Worm (Caenorhabditis elegans) whole organism, L4 larva: Measurements from ENCODE around the gene npr-17.

ENCODE experiments used
- D1046.2 ChIP-seq: fragments of 200-800 bp; sonication (Bioruptor generic); IDR thresholded peaks from 2 replicates; pipeline ENCODE4 v1.3.6; 2022; ENCODE audit warnings: missing genetic modification characterization, missing compliant biosample characterization
- F26F4.8 ChIP-seq: fragments of 200-800 bp; sonication (Bioruptor generic); conservative IDR thresholded peaks from 2 replicates; pipeline ENCODE4 v1.3.6; 2022; ENCODE audit warnings: missing genetic modification characterization, missing compliant biosample characterization
- R02D3.7 ChIP-seq: fragments of 150-350 bp; sonication (generic microtip); optimal IDR thresholded peaks from 3 replicates; lab custom pipeline; 2014; ENCODE audit warnings: missing biosample characterization, missing genetic modification characterization
- Y48G9A.11 ChIP-seq: fragments of 200-800 bp; sonication (Bioruptor generic); IDR thresholded peaks from 2 replicates; pipeline ENCODE4 v1.3.6; 2022; ENCODE audit warnings: missing genetic modification reagents, missing genetic modification characterization, missing compliant biosample characterization
- Y5F2A.4 ChIP-seq: fragments of 200-800 bp; sonication (Bioruptor generic); optimal IDR thresholded peaks from 2 replicates; lab custom pipeline; 2018; ENCODE audit warnings: mild to moderate bottlenecking, missing genetic modification characterization, missing compliant biosample characterization
- Y75B8A.6 ChIP-seq: fragments of 200-800 bp; sonication (Bioruptor generic); IDR thresholded peaks from 2 replicates; pipeline ENCODE4 v1.3.6; 2022; ENCODE audit warnings: missing genetic modification reagents, missing genetic modification characterization, missing compliant biosample characterization
- aha-1 ChIP-seq: fragments of 150-350 bp; peaks from one replicate; lab custom pipeline; 2014; ENCODE audit warnings: missing biosample characterization, missing genetic modification characterization
- ama-1 ChIP-seq: fragments of 150-350 bp; optimal IDR thresholded peaks from 2 replicates; lab custom pipeline; 2014; ENCODE audit warnings: inconsistent platforms, mixed read lengths
- ceh-62 ChIP-seq: sonication (generic microtip); optimal IDR thresholded peaks from 2 replicates; lab custom pipeline; 2017; ENCODE audit warnings: missing biosample characterization, missing genetic modification characterization
- ceh-82 ChIP-seq: sonication (generic microtip); optimal IDR thresholded peaks from 2 replicates; lab custom pipeline; 2017; ENCODE audit warnings: missing biosample characterization, missing genetic modification characterization
- daf-16 ChIP-seq, 3 experiments: sonication (generic microtip); optimal IDR thresholded peaks; 2 replicates each; lab custom pipeline; 2016 to 2017; ENCODE audit warnings: missing genetic modification characterization in 3 of 3, missing genetic modification reagents in 3 of 3, mild to moderate bottlenecking in 2 of 3, missing compliant biosample characterization in 2 of 3, missing biosample characterization in 1 of 3, moderate library complexity in 1 of 3
- dmd-6 ChIP-seq: fragments of 200-800 bp; sonication (Bioruptor generic); IDR thresholded peaks from 2 replicates; pipeline ENCODE4 v1.3.6; 2022; ENCODE audit warnings: missing genetic modification reagents, missing genetic modification characterization, missing compliant biosample characterization
- dpl-1 ChIP-seq: fragments of 150-350 bp; optimal IDR thresholded peaks from 2 replicates; lab custom pipeline; 2014; ENCODE audit warnings: missing biosample characterization, missing genetic modification reagents, missing genetic modification characterization
- egl-27 ChIP-seq: sonication (generic microtip); optimal IDR thresholded peaks from 3 replicates; lab custom pipeline; 2017; ENCODE audit warnings: missing biosample characterization, missing genetic modification reagents, missing genetic modification characterization
- fos-1 ChIP-seq: fragments of 150-350 bp; optimal IDR thresholded peaks from 2 replicates; lab custom pipeline; 2014; ENCODE audit warnings: missing biosample characterization, missing genetic modification characterization
- hlh-11 ChIP-seq: fragments of 200-800 bp; sonication (Bioruptor generic); optimal IDR thresholded peaks from 2 replicates; lab custom pipeline; 2018; ENCODE audit warnings: mild to moderate bottlenecking, missing genetic modification characterization, missing compliant biosample characterization
- jun-1 ChIP-seq: fragments of 150-350 bp; optimal IDR thresholded peaks from 2 replicates; lab custom pipeline; 2014; ENCODE audit warnings: missing biosample characterization, missing genetic modification reagents, missing genetic modification characterization
- lin-1 ChIP-seq: fragments of 200-800 bp; sonication (Bioruptor generic); IDR thresholded peaks from 2 replicates; pipeline ENCODE4 v1.3.6; 2022; ENCODE audit warnings: missing genetic modification reagents, missing genetic modification characterization, missing compliant biosample characterization
- lin-13 ChIP-seq: fragments of 150-350 bp; optimal IDR thresholded peaks from 2 replicates; lab custom pipeline; 2014; ENCODE audit warnings: missing biosample characterization, missing genetic modification reagents, missing genetic modification characterization
- lin-38 ChIP-seq: fragments of 200-800 bp; sonication (Bioruptor generic); IDR thresholded peaks from 2 replicates; pipeline ENCODE4 v1.3.6; 2022; ENCODE audit warnings: missing genetic modification reagents, missing genetic modification characterization, missing compliant biosample characterization
- lin-39 ChIP-seq: fragments of 150-350 bp; optimal IDR thresholded peaks from 2 replicates; lab custom pipeline; 2014; ENCODE audit warnings: missing biosample characterization, missing genetic modification reagents, missing genetic modification characterization
- mdl-1 ChIP-seq, 2 experiments: fragments of 150-350 bp in 1 of 2; sonication (generic microtip) in 1 of 2; optimal IDR thresholded peaks; 2 replicates each; lab custom pipeline; 2014 to 2017; ENCODE audit warnings: missing biosample characterization in 2 of 2, missing genetic modification characterization in 2 of 2
- mep-1 ChIP-seq: fragments of 150-350 bp; sonication (generic microtip); optimal IDR thresholded peaks from 3 replicates; lab custom pipeline; 2014; ENCODE audit warnings: missing biosample characterization, missing genetic modification characterization
- nhr-11 ChIP-seq: fragments of 150-350 bp; optimal IDR thresholded peaks from 2 replicates; lab custom pipeline; 2014; ENCODE audit warnings: missing biosample characterization, missing genetic modification characterization
- nhr-111 ChIP-seq: fragments of 200-800 bp; sonication (Bioruptor generic); optimal IDR thresholded peaks from 2 replicates; lab custom pipeline; 2018; ENCODE audit warnings: mild to moderate bottlenecking, missing genetic modification characterization, missing compliant biosample characterization
- nhr-237 ChIP-seq: sonication (generic microtip); optimal IDR thresholded peaks from 2 replicates; lab custom pipeline; 2017; ENCODE audit warnings: missing biosample characterization, missing genetic modification characterization
- nhr-25 ChIP-seq: sonication (generic microtip); optimal IDR thresholded peaks from 2 replicates; lab custom pipeline; 2017; ENCODE audit warnings: missing genetic modification characterization, mild to moderate bottlenecking, missing compliant biosample characterization, antibody characterized with exemption, moderate library complexity, borderline replicate concordance; ENCODE audit not compliant: insufficient read depth
- nhr-77 ChIP-seq: fragments of 150-350 bp; optimal IDR thresholded peaks from 2 replicates; lab custom pipeline; 2014; ENCODE audit warnings: missing biosample characterization, missing genetic modification characterization
- pha-4 ChIP-seq, 2 experiments: fragments of 150-350 bp in 1 of 2; fragments of 200-800 bp in 1 of 2; sonication (Bioruptor generic) in 1 of 2; IDR thresholded peaks in 1 of 2; optimal IDR thresholded peaks in 1 of 2; 2 replicates each; pipeline versions ENCODE4 v1.3.6 to Lab custom; 2014 to 2022; ENCODE audit warnings: missing genetic modification characterization in 2 of 2, missing genetic modification reagents in 2 of 2, missing biosample characterization in 1 of 2, missing compliant biosample characterization in 1 of 2
- php-3 ChIP-seq: fragments of 200-800 bp; sonication (Bioruptor generic); IDR thresholded peaks from 2 replicates; pipeline ENCODE4 v1.3.6; 2022; ENCODE audit warnings: missing genetic modification reagents, missing genetic modification characterization, missing compliant biosample characterization
- sdz-12 ChIP-seq: fragments of 200-800 bp; sonication (Bioruptor generic); optimal IDR thresholded peaks from 2 replicates; lab custom pipeline; 2018; ENCODE audit warnings: mild to moderate bottlenecking, missing genetic modification characterization, missing compliant biosample characterization
- skn-1 ChIP-seq: fragments of 150-350 bp; optimal IDR thresholded peaks from 2 replicates; lab custom pipeline; 2014; ENCODE audit warnings: missing biosample characterization, missing genetic modification characterization
- spr-3 ChIP-seq: fragments of 200-800 bp; sonication (Bioruptor generic); optimal IDR thresholded peaks from 2 replicates; lab custom pipeline; 2018; ENCODE audit warnings: mild to moderate bottlenecking, missing genetic modification characterization, missing compliant biosample characterization
- tag-97 ChIP-seq: fragments of 200-800 bp; sonication (Bioruptor generic); IDR thresholded peaks from 2 replicates; pipeline ENCODE4 v1.3.6; 2022; ENCODE audit warnings: missing genetic modification characterization, missing compliant biosample characterization
- tra-1 ChIP-seq: fragments of 200-800 bp; sonication (Bioruptor generic); IDR thresholded peaks from 2 replicates; pipeline ENCODE4 v1.3.6; 2022; ENCODE audit warnings: missing genetic modification reagents, missing genetic modification characterization, missing compliant biosample characterization
- unc-130 ChIP-seq: sonication (generic microtip); optimal IDR thresholded peaks from 2 replicates; lab custom pipeline; 2016; ENCODE audit warnings: missing genetic modification reagents, missing genetic modification characterization, missing compliant biosample characterization
- unc-62 ChIP-seq, 3 experiments: fragments of 150-350 bp in 1 of 3; sonication (generic microtip); optimal IDR thresholded peaks in 2 of 3; peaks in 1 of 3; 1 replicate in 1 of 3; 2 replicates in 2 of 3; lab custom pipeline; 2014 to 2017; ENCODE audit warnings: missing biosample characterization in 3 of 3, missing genetic modification characterization in 3 of 3, missing genetic modification reagents in 3 of 3, missing genotype in 1 of 3
- vab-7 ChIP-seq: fragments of 200-800 bp; sonication (Bioruptor generic); IDR thresholded peaks from 2 replicates; pipeline ENCODE4 v1.3.6; 2022; ENCODE audit warnings: missing genetic modification reagents, missing genetic modification characterization, missing compliant biosample characterization
- zag-1 ChIP-seq: fragments of 150-350 bp; optimal IDR thresholded peaks from 2 replicates; lab custom pipeline; 2014; ENCODE audit warnings: missing biosample characterization, missing genetic modification characterization
- zfp-2 ChIP-seq: sonication (generic microtip); optimal IDR thresholded peaks from 2 replicates; lab custom pipeline; 2016; ENCODE audit warnings: mild to moderate bottlenecking, missing genetic modification characterization, missing compliant biosample characterization
- zfp-3 ChIP-seq: fragments of 200-800 bp; sonication (Bioruptor generic); conservative IDR thresholded peaks from 2 replicates; pipeline ENCODE4 v1.3.6; 2022; ENCODE audit warnings: missing genetic modification reagents, missing genetic modification characterization, missing compliant biosample characterization
- ztf-11 ChIP-seq: fragments of 150-350 bp; optimal IDR thresholded peaks from 2 replicates; lab custom pipeline; 2014; ENCODE audit warnings: missing biosample characterization, missing genetic modification characterization

npr-17 gene

ce11 chrIII:7996353-7996752 is at the start of gene npr-17:
Gene npr-17, minus strand, starts transcription at chrIII:7996453.
- TF ChIP-seq aha-1 (tag; lab: Kevin White, UChicago) (peak; percentile 50), dmd-6 (GFP tag; lab: Robert Waterston, UW) (no peak)

DNA sequence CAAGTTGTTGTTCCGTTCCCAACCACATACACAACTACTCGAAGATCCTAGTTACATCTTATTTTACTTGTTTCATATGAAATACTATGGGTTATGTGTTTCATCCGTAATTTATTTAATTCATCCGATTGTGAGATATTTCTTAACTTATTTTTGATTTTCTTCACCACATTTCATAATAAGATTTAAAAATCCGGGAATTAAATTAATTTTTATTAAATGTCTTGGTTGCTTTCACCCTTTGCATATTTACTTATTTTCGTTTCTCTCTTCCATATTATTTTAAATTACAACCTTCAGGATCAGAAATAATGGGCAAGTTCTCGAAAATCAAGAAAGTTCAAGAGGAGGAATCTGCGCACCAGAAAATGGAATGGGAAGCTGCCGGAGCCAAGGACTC is 49.5 kb upstream of the npr-17 start, which contains the start of gene K12H4.3:
Gene K12H4.3, plus strand, starts transcription at position 301 of the 400 bp plus-strand sequence.
- 0 out of 2 replicates have a peak, but pooled peaks have one; percentile 20 for TF ChIP-seq lin-38 (GFP tag; lab: Robert Waterston, UW)
- TF ChIP-seq unc-130 (GFP tag; lab: Kevin White, UChicago) = no peak
- TF ChIP-seq lin-1 (GFP tag; lab: Robert Waterston, UW) = 0 out of 2 replicates have a peak, but pooled peaks have one; percentile 8
- peak in 1 of 2 experiments; percentile 79 for TF ChIP-seq unc-62 (GFP tag; optimal IDR thresholded peaks at IDR 0.05 in 1 of 2; lab: Kevin White, UChicago)
- TF ChIP-seq unc-62 (tag; optimal IDR thresholded peaks at IDR 0.05; lab: Kevin White, UChicago) = no peak
- TF ChIP-seq, all 104 proteins: peak for 3

ce11 chrIII:8044717-8045116 is 48.5 kb upstream of the npr-17 start, which contains the start of gene spcs-3:
Gene spcs-3, plus strand, starts transcription at chrIII:8045017.
- no peak for TF ChIP-seq daf-16 (GFP tag; optimal IDR thresholded peaks at IDR 0.05; lab: Kevin White, UChicago)
- peak; percentile 18 for TF ChIP-seq daf-16 (tag; optimal IDR thresholded peaks at IDR 0.05; lab: Kevin White, UChicago)
- TF ChIP-seq skn-1 (tag; lab: Kevin White, UChicago) = no peak
- TF ChIP-seq aha-1 (tag; lab: Kevin White, UChicago) = peak; percentile 45

DNA sequence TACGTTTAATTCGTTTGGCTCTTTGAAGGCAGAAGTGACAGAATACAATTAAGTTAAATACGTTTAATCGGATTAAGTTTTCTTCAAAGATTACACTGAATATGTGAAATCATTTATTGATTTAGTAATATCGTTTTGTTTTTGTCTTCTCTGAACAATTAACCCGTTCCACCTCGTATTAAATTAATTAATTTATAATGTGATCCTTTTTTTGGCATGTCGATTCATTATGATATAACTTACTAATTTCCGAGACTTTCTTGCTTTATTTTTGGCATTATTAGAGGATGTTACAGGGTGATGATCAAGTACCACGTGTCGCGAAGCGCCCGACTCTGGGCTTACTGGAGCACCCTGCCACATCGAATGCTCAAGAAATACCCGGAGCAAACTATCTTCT is 47.9 kb upstream of the npr-17 start, which contains the start of gene K12H4.5:
Gene K12H4.5, plus strand, starts transcription at position 301 of the 400 bp plus-strand sequence.
- TF ChIP-seq aha-1 (tag; lab: Kevin White, UChicago) (no peak), nhr-237 (tag; lab: Kevin White, UChicago) (no peak), nhr-11 (tag; lab: Kevin White, UChicago) (no peak), zfp-2 (no peak), Y48G9A.11 (GFP tag; lab: Robert Waterston, UW) (no peak), nhr-77 (tag; lab: Kevin White, UChicago) (no peak), jun-1 (tag; lab: Kevin White, UChicago) (no peak), pha-4 (GFP tag; IDR thresholded peaks at IDR 0.05; lab: Robert Waterston, UW) (no peak), pha-4 (tag; optimal IDR thresholded peaks at IDR 0.05; lab: Kevin White, UChicago) (no peak), tra-1 (GFP tag; lab: Robert Waterston, UW) (no peak), zag-1 (tag; lab: Kevin White, UChicago) (no peak), Y75B8A.6 (GFP tag; lab: Robert Waterston, UW) (no peak), lin-13 (GFP tag; lab: Kevin White, UChicago) (no peak), ama-1 (no peak), sdz-12 (GFP tag; lab: Kevin White, UChicago) (no peak), D1046.2 (GFP tag; lab: Robert Waterston, UW) (no peak)
- TF ChIP-seq, all 104 proteins: peak for 0

ce11 chrIII:8043784-8044183 is 47.5 kb upstream of the npr-17 start:
- TF ChIP-seq fos-1 (tag; lab: Kevin White, UChicago) (no peak), mep-1 (tag; lab: Kevin White, UChicago) (peak; percentile 99), ceh-82 (peak; percentile 28), ztf-11 (tag; lab: Kevin White, UChicago) (no peak), zfp-3 (GFP tag; lab: Robert Waterston, UW) (no peak; the same call in 1 of the 2 replicates), tag-97 (GFP tag; lab: Robert Waterston, UW) (0 out of 2 replicates have a peak, but pooled peaks have one; percentile 83), dpl-1 (peak; percentile 92), hlh-11 (tag; lab: Kevin White, UChicago) (peak; percentile 97), lin-39 (tag; lab: Kevin White, UChicago) (peak; percentile 83), Y5F2A.4 (peak; percentile 32), ceh-62 (tag; lab: Kevin White, UChicago) (peak; percentile 42), jun-1 (tag; lab: Kevin White, UChicago) (peak; percentile 92), R02D3.7 (tag; lab: Kevin White, UChicago) (peak; percentile 47), vab-7 (GFP tag; lab: Robert Waterston, UW) (peak; percentile 100), skn-1 (tag; lab: Kevin White, UChicago) (no peak), php-3 (GFP tag; lab: Robert Waterston, UW) (peak; percentile 66), F26F4.8 (peak; percentile 64; the same call in 1 of the 2 replicates), mdl-1 (tag; optimal IDR thresholded peaks at IDR 0.05; lab: Kevin White, UChicago) (peak; percentile 3 to 93), Y48G9A.11 (GFP tag; lab: Robert Waterston, UW) (peak; percentile 96), spr-3 (peak; percentile 86), nhr-111 (GFP tag; lab: Kevin White, UChicago) (no peak), egl-27 (tag; lab: Kevin White, UChicago) (no peak), nhr-25 (tag; lab: Kevin White, UChicago) (peak; percentile 96)
